Worm (Caenorhabditis elegans): ENCODE data around the gene F13E9.19.

The F13E9.19 gene

DNA sequence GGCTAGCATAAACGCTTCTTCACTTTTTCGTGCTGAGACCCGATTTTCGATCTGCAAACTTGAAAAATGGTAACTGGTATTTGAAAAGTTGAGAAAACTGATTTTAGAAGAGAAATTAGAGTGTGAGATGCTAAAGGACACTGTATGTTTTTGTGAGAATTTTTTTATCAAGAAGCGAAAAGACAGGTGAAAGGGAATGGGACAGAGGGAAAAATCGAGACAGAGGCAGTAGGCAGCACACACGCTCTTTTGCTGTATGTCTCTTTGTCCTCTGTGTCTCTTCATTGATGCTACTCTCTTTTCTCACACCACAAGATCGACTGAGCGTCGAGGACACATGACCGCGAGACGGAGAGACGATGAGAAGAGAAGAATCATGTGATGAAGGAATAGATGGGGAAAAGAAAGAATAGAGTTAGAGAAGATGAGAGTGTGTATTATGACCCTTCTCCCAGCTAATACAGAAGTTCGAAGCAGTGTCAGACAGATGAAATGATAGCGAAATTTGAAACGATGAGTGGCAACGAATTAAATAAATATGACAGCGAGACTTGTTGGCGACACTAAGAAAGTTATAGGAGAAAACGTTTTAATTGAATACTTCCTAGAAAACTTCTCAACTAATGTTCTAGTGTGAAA is 36.8 kb downstream of the F13E9.19 start, which contains the start of gene lgg-2 (continued):
- TF ChIP-seq ztf-4 (tag; optimal IDR thresholded peaks at IDR 0.05): peak; percentile 98
- peak; percentile 96 for TF ChIP-seq nhr-19 (GFP tag; conservative IDR thresholded peaks at IDR 0.05)
- TF ChIP-seq ceh-82 (tag; optimal IDR thresholded peaks at IDR 0.05): peak; percentile 90 to 95 (median 94)
- TF ChIP-seq unc-98 (GFP tag; IDR thresholded peaks at IDR 0.05): peak; percentile 29; the same call in 1 of the 2 replicates
- TF ChIP-seq sptf-1 (tag; optimal IDR thresholded peaks at IDR 0.05): no peak
- peak; percentile 36 for TF ChIP-seq pqm-1 (tag; optimal IDR thresholded peaks at IDR 0.05)
- TF ChIP-seq nhr-76 (tag; optimal IDR thresholded peaks at IDR 0.05): no peak
- peak; percentile 95 for TF ChIP-seq jun-1 (tag; optimal IDR thresholded peaks at IDR 0.05)

DNA sequence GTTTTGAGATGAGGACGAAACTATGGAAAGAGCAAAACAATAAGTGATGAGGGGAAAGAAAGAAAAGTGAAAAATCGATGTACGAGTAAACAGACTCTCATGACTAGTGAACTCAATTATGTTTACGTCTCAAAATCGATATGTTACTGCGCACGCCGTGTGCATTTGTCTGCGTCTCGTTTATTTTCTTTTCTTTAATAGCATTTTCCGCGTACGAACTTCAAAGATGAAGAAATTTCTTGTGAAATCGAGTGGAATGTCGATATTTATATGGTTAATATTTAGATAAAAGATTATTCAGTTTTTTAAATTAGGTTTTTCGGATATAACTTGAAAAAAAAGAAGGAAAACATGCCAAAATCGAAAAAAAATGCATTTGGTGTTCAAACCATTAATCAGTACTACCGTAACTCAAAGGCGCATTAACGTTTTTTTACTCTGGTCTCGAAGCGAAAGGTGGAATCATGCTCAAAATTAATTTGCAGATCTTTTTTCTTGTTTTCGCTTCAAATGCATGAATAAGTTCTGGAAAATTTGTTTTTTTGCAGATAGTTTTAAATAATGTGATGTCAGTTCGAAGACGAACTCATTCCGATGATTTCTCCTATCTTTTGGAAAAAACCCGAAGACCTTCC is 37.8 kb downstream of the F13E9.19 start, which contains the start of gene fic-1:
fic-1 (plus strand) TSS at position 549 of the 635 bp plus-strand sequence.
- TF ChIP-seq aly-2 (tag; optimal IDR thresholded peaks at IDR 0.05) (no peak), sox-4 (tag; optimal IDR thresholded peaks at IDR 0.05) (no peak), snu-23 (GFP tag; optimal IDR thresholded peaks at IDR 0.05) (peak; percentile 64), blmp-1 (tag; optimal IDR thresholded peaks at IDR 0.05) (no peak), nhr-11 (tag; optimal IDR thresholded peaks at IDR 0.05) (no peak), hpl-2 (GFP tag; optimal IDR thresholded peaks at IDR 0.05) (no peak), vab-15 (tag; optimal IDR thresholded peaks at IDR 0.05) (no peak), swsn-7 (tag; optimal IDR thresholded peaks at IDR 0.05) (peak; percentile 65), nhr-47 (tag; optimal IDR thresholded peaks at IDR 0.05) (peak; percentile 57), ceh-90 (tag; optimal IDR thresholded peaks at IDR 0.05) (no peak), efl-3 (GFP tag; optimal IDR thresholded peaks at IDR 0.05) (no peak), ceh-82 (tag; optimal IDR thresholded peaks at IDR 0.05) (peak; percentile 60 to 75 (median 63)), ets-5 (GFP tag; IDR thresholded peaks at IDR 0.05) (no peak), lin-39 (tag; optimal IDR thresholded peaks at IDR 0.05) (no peak), pag-3 (tag; optimal IDR thresholded peaks at IDR 0.05; ENCODE audit: borderline replicate concordance, insufficient read depth) (no peak), mdl-1 (tag; optimal IDR thresholded peaks at IDR 0.05) (peak in 1 of 2 experiments; percentile 73), elt-3 (tag; optimal IDR thresholded peaks at IDR 0.05) (no peak), hlh-4 (tag; optimal IDR thresholded peaks at IDR 0.05) (no peak), nhr-90 (tag; optimal IDR thresholded peaks at IDR 0.05; ENCODE audit: poor library complexity) (peak; percentile 36), lin-14 (GFP tag; optimal IDR thresholded peaks at IDR 0.05) (peak; percentile 96), lir-3 (tag; optimal IDR thresholded peaks at IDR 0.05; ENCODE audit: poor library complexity) (peak; percentile 35), C16A3.4 (tag; optimal IDR thresholded peaks at IDR 0.05) (no peak), C34B4.2 (tag; optimal IDR thresholded peaks at IDR 0.05) (no peak), nhr-85 (tag) (peak; percentile 57), nhr-237 (tag; optimal IDR thresholded peaks at IDR 0.05) (peak; percentile 54), hlh-17 (GFP tag; optimal IDR thresholded peaks at IDR 0.05; ENCODE audit: borderline replicate concordance) (no peak), jun-1 (tag; optimal IDR thresholded peaks at IDR 0.05) (peak; percentile 16), egl-13 (tag; optimal IDR thresholded peaks at IDR 0.05) (peak; percentile 51), unc-30 (tag; optimal IDR thresholded peaks at IDR 0.05) (no peak), nhr-84 (tag; optimal IDR thresholded peaks at IDR 0.05) (no peak), ama-1 (optimal IDR thresholded peaks at IDR 0.05) (no peak), fos-1 (tag; optimal IDR thresholded peaks at IDR 0.05) (no peak), rnt-1 (tag; optimal IDR thresholded peaks at IDR 0.05) (peak; percentile 20), skn-1 (tag; optimal IDR thresholded peaks at IDR 0.05) (peak; percentile 71), lin-15B (tag; optimal IDR thresholded peaks at IDR 0.05) (no peak), nhr-71 (tag; optimal IDR thresholded peaks at IDR 0.05) (peak; percentile 82), isw-1 (GFP tag; IDR thresholded peaks at IDR 0.05) (peak; percentile 51), nhr-20 (tag; optimal IDR thresholded peaks at IDR 0.05) (peak; percentile 35), egl-27 (tag; optimal IDR thresholded peaks at IDR 0.05) (no peak), ceh-8 (GFP tag; optimal IDR thresholded peaks at IDR 0.05) (no peak), fkh-10 (GFP tag; optimal IDR thresholded peaks at IDR 0.05) (peak; percentile 75), irx-1 (tag; optimal IDR thresholded peaks at IDR 0.05) (peak; percentile 57), dpl-1 (GFP tag; optimal IDR thresholded peaks at IDR 0.05) (peak in 1 of 3 experiments; percentile 49)
